Worm (Caenorhabditis elegans): Measurements from ENCODE around the gene zmp-6.

Gene zmp-6

ce11 chrIII:7234148-7234547 lies 13.5 kb downstream of the zmp-6 start, which contains the start of gene ndus-8 (continued):
- TF ChIP-seq F23B12.7 (tag; optimal IDR thresholded peaks at IDR 0.05; ENCODE audit: insufficient read depth) (peak; percentile 12), madf-6 (GFP tag; IDR thresholded peaks at IDR 0.05) (peak; percentile 54; the same call in 1 of the 2 replicates), hmg-20 (GFP tag; IDR thresholded peaks at IDR 0.05) (no peak), lsl-1 (GFP tag; optimal IDR thresholded peaks at IDR 0.05) (peak; percentile 20), lag-1 (GFP tag; IDR thresholded peaks at IDR 0.05) (no peak), ZK185.1 (tag; optimal IDR thresholded peaks at IDR 0.05; ENCODE audit: poor library complexity, severe bottlenecking) (peak; percentile 5)

- TF ChIP-seq ztf-18 (tag; optimal IDR thresholded peaks at IDR 0.05) (peak; percentile 10), tlf-1 (GFP tag; optimal IDR thresholded peaks at IDR 0.05) (no peak)
Measured at ce11 chrIII:7232782-7233181, 14.9 kb downstream of the zmp-6 start, which contains the start of gene adr-2. TSS of gene adr-2 (minus strand) at chrIII:7232882.

- TF ChIP-seq let-607 (tag; optimal IDR thresholded peaks at IDR 0.05): no peak
- TF ChIP-seq zfh-2 (GFP tag; conservative IDR thresholded peaks at IDR 0.05): no peak
- no peak for TF ChIP-seq pbrm-1 (GFP tag; IDR thresholded peaks at IDR 0.05)
- no peak for TF ChIP-seq dox-1 (GFP tag; IDR thresholded peaks at IDR 0.05)
- no peak for TF ChIP-seq akir-1 (GFP tag; optimal IDR thresholded peaks at IDR 0.05)
- no peak for TF ChIP-seq attf-5 (GFP tag; optimal IDR thresholded peaks at IDR 0.05)
Measured at ce11 chrIII:7230841-7231240, 16.8 kb downstream of the zmp-6 start, which contains the start of gene R151.10. TSS of gene R151.10 (minus strand) at chrIII:7230941.

ce11 chrIII:7229687-7230086 lies 18.0 kb downstream of the zmp-6 start, which contains the start of gene R151.8:
TSS of gene R151.8 (minus strand) at chrIII:7229787.
- TF ChIP-seq Y53F4B.3 (GFP tag; IDR thresholded peaks at IDR 0.05) (no peak), Y67H2A.10 (GFP tag; conservative IDR thresholded peaks at IDR 0.05) (no peak), hlh-26 (GFP tag; conservative IDR thresholded peaks at IDR 0.05) (no peak), ceh-79 (tag; optimal IDR thresholded peaks at IDR 0.05) (no peak), Y95B8A.8 (GFP tag; IDR thresholded peaks at IDR 0.05) (no peak), B0336.3 (GFP tag; IDR thresholded peaks at IDR 0.05) (no peak), lsy-27 (tag; optimal IDR thresholded peaks at IDR 0.05; ENCODE audit: borderline replicate concordance, insufficient read depth) (no peak), C17E4.6 (GFP tag; IDR thresholded peaks at IDR 0.05) (no peak), ceh-100 (GFP tag; IDR thresholded peaks at IDR 0.05) (no peak), ets-4 (GFP tag; optimal IDR thresholded peaks at IDR 0.05) (no peak), K11D2.4 (GFP tag; IDR thresholded peaks at IDR 0.05) (no peak), lin-40 (tag; optimal IDR thresholded peaks at IDR 0.05) (no peak), ztf-3 (GFP tag; optimal IDR thresholded peaks at IDR 0.05) (no peak)

ce11 chrIII:7226607-7227006 lies 21.0 kb downstream of the zmp-6 start, which contains the start of gene hsp-75:
TSS of gene hsp-75 (minus strand) at chrIII:7226707.
- TF ChIP-seq chd-7 (tag; optimal IDR thresholded peaks at IDR 0.05) (no peak), ekl-4 (GFP tag; IDR thresholded peaks at IDR 0.05) (no peak), C06A6.2 (GFP tag; conservative IDR thresholded peaks at IDR 0.05) (no peak), lsl-1 (GFP tag; optimal IDR thresholded peaks at IDR 0.05) (no peak), K12H6.12 (tag; optimal IDR thresholded peaks at IDR 0.05) (no peak)
